Fruit fly (Drosophila melanogaster) whole organism, embryonic: Measurements from ENCODE around the gene CG42852.

ENCODE experiments used
- CG10147 ChIP-seq: fragments of 200-800 bp; sonication (Bioruptor generic); optimal IDR thresholded peaks from 2 replicates; lab custom pipeline; 2019; ENCODE audit warnings: missing biosample characterization, mild to moderate bottlenecking, missing genetic modification characterization, moderate library complexity
- CG10209 ChIP-seq: fragments of 200-800 bp; sonication (Bioruptor generic); optimal IDR thresholded peaks from 3 replicates; lab custom pipeline; 2017; ENCODE audit warnings: missing biosample characterization, mild to moderate bottlenecking, missing genetic modification characterization, missing genetic modification reagents
- CG12219 ChIP-seq: fragments of 200-800 bp; sonication (Bioruptor generic); optimal IDR thresholded peaks from 3 replicates; lab custom pipeline; 2018; ENCODE audit warnings: missing biosample characterization, mild to moderate bottlenecking, missing genetic modification characterization
- CG12769 ChIP-seq: fragments of 200-800 bp; sonication (Bioruptor generic); optimal IDR thresholded peaks from 2 replicates; lab custom pipeline; 2019; ENCODE audit warnings: missing biosample characterization, mild to moderate bottlenecking, missing genetic modification characterization, moderate library complexity
- CG15073 ChIP-seq: fragments of 200-800 bp; sonication (Bioruptor generic); optimal IDR thresholded peaks from 2 replicates; lab custom pipeline; 2016; ENCODE audit warnings: missing biosample characterization, missing genetic modification characterization
- CG15479 ChIP-seq: fragments of 200-800 bp; sonication (Bioruptor generic); optimal IDR thresholded peaks from 3 replicates; lab custom pipeline; 2019; ENCODE audit warnings: missing biosample characterization, mild to moderate bottlenecking, missing genetic modification characterization, moderate library complexity
- CG17186 ChIP-seq: fragments of 200-800 bp; sonication (Bioruptor generic); optimal IDR thresholded peaks from 3 replicates; lab custom pipeline; 2017; ENCODE audit warnings: missing biosample characterization, missing genetic modification reagents, missing genetic modification characterization
- CG2202 ChIP-seq: fragments of 200-800 bp; sonication (Bioruptor generic); optimal IDR thresholded peaks from 2 replicates; lab custom pipeline; 2018; ENCODE audit warnings: missing biosample characterization, mild to moderate bottlenecking, missing genetic modification characterization
- CG3065 ChIP-seq: fragments of 200-800 bp; sonication (Bioruptor generic); optimal IDR thresholded peaks from 2 replicates; lab custom pipeline; 2016; ENCODE audit warnings: missing biosample characterization, missing genetic modification characterization
- CG33213 ChIP-seq: fragments of 200-800 bp; sonication (Bioruptor generic); optimal IDR thresholded peaks from 3 replicates; lab custom pipeline; 2016; ENCODE audit warnings: missing biosample characterization, missing genetic modification characterization
- CG3847 ChIP-seq: fragments of 200-800 bp; sonication (Bioruptor generic); IDR thresholded peaks from 2 replicates; pipeline ENCODE4 v1.3.6; 2022; ENCODE audit warnings: missing biosample characterization, missing genetic modification characterization
- CG4404 ChIP-seq: fragments of 200-800 bp; sonication (Bioruptor generic); IDR thresholded peaks from 2 replicates; pipeline ENCODE4 v1.3.6; 2022; ENCODE audit warnings: missing biosample characterization, missing genetic modification characterization
- CG6765 ChIP-seq: fragments of 200-800 bp; sonication (Bioruptor generic); optimal IDR thresholded peaks from 3 replicates; lab custom pipeline; 2017; ENCODE audit warnings: missing biosample characterization, mild to moderate bottlenecking, missing genetic modification characterization
- CG7271 ChIP-seq: fragments of 200-800 bp; sonication (Bioruptor generic); optimal IDR thresholded peaks from 2 replicates; lab custom pipeline; 2018; ENCODE audit warnings: missing biosample characterization, mild to moderate bottlenecking, missing genetic modification characterization, moderate library complexity
- CG7556 ChIP-seq: fragments of 200-800 bp; sonication (Bioruptor generic); optimal IDR thresholded peaks from 2 replicates; lab custom pipeline; 2017; ENCODE audit warnings: missing biosample characterization, mild to moderate bottlenecking, missing genetic modification characterization
- CG7786 ChIP-seq: fragments of 200-800 bp; sonication (Bioruptor generic); optimal IDR thresholded peaks from 2 replicates; lab custom pipeline; 2016; ENCODE audit warnings: missing biosample characterization, missing genetic modification characterization
- CG9727 ChIP-seq: fragments of 200-800 bp; sonication (Bioruptor generic); optimal IDR thresholded peaks from 3 replicates; lab custom pipeline; 2017; ENCODE audit warnings: missing biosample characterization, mild to moderate bottlenecking, missing genetic modification characterization
- CG9932 ChIP-seq: fragments of 200-800 bp; sonication (Bioruptor generic); IDR thresholded peaks from 2 replicates; pipeline ENCODE4 v1.3.6; 2022; ENCODE audit warnings: missing biosample characterization, missing genetic modification characterization
- Camta ChIP-seq: fragments of 200-800 bp; sonication (Bioruptor generic); optimal IDR thresholded peaks from 2 replicates; lab custom pipeline; 2016; ENCODE audit warnings: missing biosample characterization, missing genetic modification characterization
- D19A ChIP-seq: fragments of 200-800 bp; optimal IDR thresholded peaks from 3 replicates; lab custom pipeline; 2019; ENCODE audit warnings: missing biosample characterization, mild to moderate bottlenecking, missing genetic modification characterization, moderate library complexity
- D19B ChIP-seq: fragments of 200-800 bp; sonication (Bioruptor generic); optimal IDR thresholded peaks from 2 replicates; lab custom pipeline; 2017; ENCODE audit warnings: missing biosample characterization, mild to moderate bottlenecking, missing genetic modification characterization
- Dad ChIP-seq: fragments of 200-800 bp; sonication (Bioruptor generic); optimal IDR thresholded peaks from 3 replicates; lab custom pipeline; 2016; ENCODE audit warnings: missing biosample characterization, missing genetic modification characterization
- Dek ChIP-seq: fragments of 200-800 bp; sonication (Bioruptor generic); optimal IDR thresholded peaks from 3 replicates; lab custom pipeline; 2019; ENCODE audit warnings: missing biosample characterization, mild to moderate bottlenecking, missing genetic modification characterization, moderate library complexity
- Dip2 ChIP-seq: fragments of 200-800 bp; sonication (Bioruptor generic); IDR thresholded peaks from 2 replicates; pipeline ENCODE4 v1.3.6; 2022; ENCODE audit warnings: missing biosample characterization, missing genetic modification characterization
- Doc3 ChIP-seq: fragments of 200-800 bp; sonication (Bioruptor generic); IDR thresholded peaks from 3 replicates; pipeline ENCODE4 v1.3.6; 2022; ENCODE audit warnings: missing biosample characterization, missing genetic modification characterization; ENCODE audit not compliant: partially characterized antibody
- Eip74EF ChIP-seq, 2 experiments: fragments of 200-800 bp in 1 of 2; fragments of >200 bp in 1 of 2; sonication (Bioruptor generic) in 1 of 2; optimal IDR thresholded peaks; 2 replicates each; lab custom pipeline; 2017 to 2019; ENCODE audit warnings: missing biosample characterization in 2 of 2, missing genetic modification characterization in 2 of 2, mild to moderate bottlenecking in 1 of 2, moderate library complexity in 1 of 2
- HLH4C ChIP-seq: fragments of 200-800 bp; sonication (Bioruptor generic); IDR thresholded peaks from 3 replicates; pipeline ENCODE4 v1.3.6; 2022; ENCODE audit warnings: missing biosample characterization, missing genetic modification characterization; ENCODE audit not compliant: partially characterized antibody
- HLHmδ ChIP-seq: fragments of 200-800 bp; sonication (Bioruptor generic); optimal IDR thresholded peaks from 2 replicates; lab custom pipeline; 2018; ENCODE audit warnings: missing biosample characterization, mild to moderate bottlenecking, missing genetic modification characterization, moderate library complexity
- Max ChIP-seq: fragments of 200-800 bp; sonication (Bioruptor generic); optimal IDR thresholded peaks from 2 replicates; lab custom pipeline; 2016; ENCODE audit warnings: missing biosample characterization, mild to moderate bottlenecking, missing genetic modification characterization
- Sin3A ChIP-seq: fragments of >200 bp; optimal IDR thresholded peaks from 2 replicates; lab custom pipeline; 2018
- Vsx1 ChIP-seq: fragments of 200-800 bp; sonication (Bioruptor generic); optimal IDR thresholded peaks from 2 replicates; lab custom pipeline; 2017; ENCODE audit warnings: missing biosample characterization, mild to moderate bottlenecking, missing genetic modification characterization, missing genetic modification reagents
- abd-A ChIP-seq: fragments of 200-800 bp; sonication (Bioruptor generic); optimal IDR thresholded peaks from 3 replicates; lab custom pipeline; 2019; ENCODE audit warnings: missing biosample characterization, mild to moderate bottlenecking, missing genetic modification characterization, moderate library complexity
- amos ChIP-seq: fragments of 200-800 bp; sonication (Bioruptor generic); IDR thresholded peaks from 2 replicates; pipeline ENCODE4 v1.3.6; 2022; ENCODE audit warnings: missing biosample characterization, missing genetic modification characterization; ENCODE audit not compliant: partially characterized antibody
- bigmax ChIP-seq: fragments of 200-800 bp; sonication (Bioruptor generic); optimal IDR thresholded peaks from 2 replicates; lab custom pipeline; 2018; ENCODE audit warnings: missing biosample characterization, mild to moderate bottlenecking, missing genetic modification characterization
- chn ChIP-seq: fragments of 200-800 bp; sonication (Bioruptor generic); optimal IDR thresholded peaks from 2 replicates; lab custom pipeline; 2016; ENCODE audit warnings: missing biosample characterization, missing genetic modification characterization
- corto ChIP-seq: fragments of 200-800 bp; sonication (Bioruptor generic); optimal IDR thresholded peaks from 2 replicates; lab custom pipeline; 2016; ENCODE audit warnings: missing biosample characterization, mild to moderate bottlenecking, missing genetic modification characterization, moderate library complexity
- ems ChIP-seq: fragments of 200-800 bp; sonication (Bioruptor generic); optimal IDR thresholded peaks from 3 replicates; lab custom pipeline; 2016; ENCODE audit warnings: missing biosample characterization, missing genetic modification characterization
- en ChIP-seq: fragments of 200-800 bp; sonication (Bioruptor generic); optimal IDR thresholded peaks from 2 replicates; lab custom pipeline; 2016; ENCODE audit warnings: missing biosample characterization, missing genetic modification characterization
- gcm ChIP-seq: fragments of 200-800 bp; sonication (Bioruptor generic); optimal IDR thresholded peaks from 2 replicates; lab custom pipeline; 2019; ENCODE audit warnings: missing biosample characterization, mild to moderate bottlenecking, missing genetic modification characterization, moderate library complexity
- gsb ChIP-seq: fragments of 200-800 bp; sonication (Bioruptor generic); IDR thresholded peaks from 2 replicates; pipeline ENCODE4 v1.3.6; 2022; ENCODE audit warnings: missing biosample characterization, missing genetic modification characterization
- ind ChIP-seq: fragments of 200-800 bp; sonication (Bioruptor generic); optimal IDR thresholded peaks from 3 replicates; lab custom pipeline; 2016; ENCODE audit warnings: missing biosample characterization, missing genetic modification characterization
- nmo ChIP-seq: fragments of 200-800 bp; sonication (Bioruptor generic); optimal IDR thresholded peaks from 2 replicates; lab custom pipeline; 2018; ENCODE audit warnings: missing biosample characterization, mild to moderate bottlenecking, missing genetic modification characterization, moderate library complexity
- p53 ChIP-seq: fragments of 200-800 bp; sonication (Bioruptor generic); optimal IDR thresholded peaks from 2 replicates; lab custom pipeline; 2016; ENCODE audit warnings: missing biosample characterization, missing genetic modification characterization
- pros ChIP-seq: fragments of 200-800 bp; sonication (Bioruptor generic); optimal IDR thresholded peaks from 3 replicates; lab custom pipeline; 2019; ENCODE audit warnings: missing biosample characterization, mild to moderate bottlenecking, missing genetic modification characterization, moderate library complexity
- scrt ChIP-seq: fragments of 200-800 bp; sonication (Bioruptor generic); optimal IDR thresholded peaks from 2 replicates; lab custom pipeline; 2018; ENCODE audit warnings: missing biosample characterization, mild to moderate bottlenecking, missing genetic modification characterization, moderate library complexity
- slbo ChIP-seq: fragments of 200-800 bp; sonication (Bioruptor generic); IDR thresholded peaks from 2 replicates; pipeline ENCODE4 v1.3.6; 2022; ENCODE audit warnings: missing biosample characterization, missing genetic modification characterization
- sob ChIP-seq: fragments of 200-800 bp; sonication (Bioruptor generic); IDR thresholded peaks from 2 replicates; pipeline ENCODE4 v1.3.6; 2022; ENCODE audit warnings: missing biosample characterization, missing genetic modification characterization
- vvl ChIP-seq: fragments of 200-800 bp; sonication (Bioruptor generic); IDR thresholded peaks from 2 replicates; pipeline ENCODE4 v1.3.6; 2022; ENCODE audit warnings: missing biosample characterization, missing genetic modification characterization
- z ChIP-seq: fragments of 200-800 bp; sonication (Bioruptor generic); IDR thresholded peaks from 3 replicates; pipeline ENCODE4 v1.3.6; 2022; ENCODE audit warnings: missing biosample characterization, missing genetic modification characterization

Gene CG42852

DNA sequence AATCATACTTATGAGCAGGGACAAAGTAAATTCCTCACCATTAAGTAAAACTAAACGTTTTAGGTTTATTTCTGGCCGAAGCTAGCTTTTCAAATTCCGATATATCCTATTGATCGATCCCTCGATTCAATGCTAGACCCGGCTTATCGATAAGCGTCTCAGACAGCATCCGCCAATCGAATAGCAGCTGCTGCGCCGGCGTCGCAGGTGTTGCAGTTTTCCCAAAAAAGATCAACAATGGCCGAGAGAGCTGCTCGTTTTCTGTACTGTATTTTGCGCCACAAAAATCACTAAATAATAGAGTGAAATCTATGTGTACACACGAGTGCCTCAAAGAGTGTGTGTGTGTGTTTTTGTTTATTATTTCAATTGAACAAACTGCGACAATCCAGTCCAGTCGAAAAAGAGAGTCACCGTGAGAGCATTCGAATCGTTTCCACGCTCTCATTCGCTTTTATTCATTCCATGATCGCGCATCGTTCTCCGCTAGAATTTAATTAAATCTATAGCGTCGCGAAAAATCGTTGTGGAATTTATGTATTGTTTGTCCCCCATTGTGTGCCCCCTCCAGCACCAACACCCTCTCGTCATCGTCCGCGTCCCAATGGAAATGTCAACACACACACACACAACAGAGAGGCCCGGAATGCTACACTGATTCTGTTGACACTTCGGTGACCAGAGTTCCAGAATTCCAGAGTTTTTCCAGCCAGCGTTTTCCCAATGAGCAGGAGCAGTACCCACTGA, 41.7 kb upstream of the CG42852 start (continued):
- TF ChIP-seq HLHmδ, result no peak
- no peak for TF ChIP-seq gcm
- no peak for TF ChIP-seq ems
- TF ChIP-seq CG10147 (GFP tag; lab: Kevin White, UChicago), result no peak
- TF ChIP-seq Sin3A (lab: Kevin White, UChicago), result no peak
- TF ChIP-seq slbo (GFP tag; lab: Robert Waterston, UW), result no peak
- TF ChIP-seq CG3065, result no peak
- no peak for TF ChIP-seq CG12219 (GFP tag; lab: Kevin White, UChicago)
- no peak for TF ChIP-seq CG12769 (tag; lab: Kevin White, UChicago)
- TF ChIP-seq CG7786 (GFP tag; lab: Kevin White, UChicago), result no peak
- no peak for TF ChIP-seq Dip2 (GFP tag; lab: Robert Waterston, UW)
- no peak for TF ChIP-seq Max (GFP tag; lab: Kevin White, UChicago)
- no peak for TF ChIP-seq scrt (GFP tag; lab: Kevin White, UChicago)
- TF ChIP-seq gsb (GFP tag; lab: Robert Waterston, UW), result no peak
- TF ChIP-seq pros (GFP tag; lab: Kevin White, UChicago), result no peak

DNA sequence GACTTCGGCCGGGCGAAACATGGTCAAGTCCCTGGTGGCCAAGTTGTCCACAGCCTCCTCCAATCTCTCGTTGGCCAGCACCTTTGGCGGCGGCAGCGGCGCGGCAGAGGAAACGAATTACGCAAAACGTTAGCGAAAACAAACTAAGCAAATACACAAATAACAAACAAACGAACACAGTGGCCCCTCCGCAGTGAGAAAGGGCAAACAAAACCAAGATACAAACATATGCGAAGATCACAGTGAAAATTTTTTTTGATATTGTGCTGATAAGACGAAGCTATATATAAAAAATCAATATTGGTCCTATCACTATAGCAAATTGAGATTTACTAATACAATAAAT, 41.1 kb upstream of the CG42852 start:
- TF ChIP-seq CG6765 (GFP tag; lab: Kevin White, UChicago) (no peak), Dad (GFP tag; lab: Kevin White, UChicago) (no peak), CG9932 (GFP tag; lab: Robert Waterston, UW) (peak; percentile 40; the same call in 1 of the 2 replicates), D19A (no peak), corto (GFP tag; lab: Kevin White, UChicago) (no peak), D19B (GFP tag; lab: Kevin White, UChicago) (peak; percentile 13), ind (GFP tag; lab: Kevin White, UChicago) (no peak), CG17186 (GFP tag; lab: Kevin White, UChicago) (no peak), Eip74EF (GFP tag; optimal IDR thresholded peaks at IDR 0.05; lab: Kevin White, UChicago) (no peak), HLH4C (GFP tag; lab: Robert Waterston, UW) (no peak), p53 (GFP tag; lab: Kevin White, UChicago) (no peak), bigmax (GFP tag; lab: Kevin White, UChicago) (no peak), CG33213 (GFP tag; lab: Kevin White, UChicago) (no peak), CG15073 (no peak), amos (GFP tag; lab: Robert Waterston, UW) (no peak), z (GFP tag; lab: Robert Waterston, UW) (no peak), chn (GFP tag; lab: Kevin White, UChicago) (no peak), Vsx1 (GFP tag; lab: Kevin White, UChicago) (no peak), CG3847 (no peak; the same call in 1 of the 2 replicates), CG4404 (no peak), Doc3 (GFP tag; lab: Robert Waterston, UW) (no peak), abd-A (no peak), CG15479 (no peak), en (GFP tag; lab: Kevin White, UChicago) (no peak), CG7556 (GFP tag; lab: Kevin White, UChicago) (no peak), Camta (peak; percentile 13), sob (no peak), Dek (tag; lab: Kevin White, UChicago) (no peak), CG2202 (tag; lab: Kevin White, UChicago) (no peak), vvl (GFP tag; lab: Robert Waterston, UW) (no peak), CG9727 (GFP tag; lab: Kevin White, UChicago) (peak; percentile 24), nmo (GFP tag; lab: Kevin White, UChicago) (no peak), CG10209 (peak; percentile 30), CG7271 (no peak)
